Worm (Caenorhabditis elegans) whole organism, early embryonic: ENCODE data around the gene epg-4.

ENCODE experiments used
- F13C5.2 ChIP-seq: sonication (generic microtip); optimal IDR thresholded peaks from 2 replicates; lab custom pipeline; 2017; ENCODE audit warnings: mild to moderate bottlenecking, missing genetic modification characterization, inconsistent platforms, missing compliant biosample characterization
- aly-1 ChIP-seq: sonication (generic microtip); optimal IDR thresholded peaks from 2 replicates; lab custom pipeline; 2016; ENCODE audit warnings: missing genetic modification characterization, missing compliant biosample characterization
- ama-1 ChIP-seq: fragments of 150-350 bp; optimal IDR thresholded peaks from 2 replicates; lab custom pipeline; 2014
- ceh-13 ChIP-seq: fragments of 200-800 bp; sonication (Bioruptor generic); optimal IDR thresholded peaks from 2 replicates; lab custom pipeline; 2018; ENCODE audit warnings: mild to moderate bottlenecking, missing genetic modification characterization, missing compliant biosample characterization
- ceh-36 ChIP-seq: sonication (generic microtip); optimal IDR thresholded peaks from 2 replicates; lab custom pipeline; 2016; ENCODE audit warnings: missing genetic modification characterization, inconsistent platforms, missing compliant biosample characterization
- flt-1 ChIP-seq: fragments of 200-800 bp; sonication (Bioruptor generic); IDR thresholded peaks from 2 replicates; pipeline ENCODE4 v1.3.6; 2022; ENCODE audit warnings: missing genetic modification characterization, missing compliant biosample characterization
- hmbx-1 ChIP-seq: sonication (generic microtip); optimal IDR thresholded peaks from 2 replicates; lab custom pipeline; 2016; ENCODE audit warnings: mild to moderate bottlenecking, missing genetic modification characterization, missing compliant biosample characterization
- hmg-4 ChIP-seq: fragments of 200-800 bp; sonication (Bioruptor generic); optimal IDR thresholded peaks from 2 replicates; lab custom pipeline; 2018; ENCODE audit warnings: mild to moderate bottlenecking, missing genetic modification characterization, missing compliant biosample characterization
- hnd-1 ChIP-seq: sonication (generic microtip); optimal IDR thresholded peaks from 2 replicates; lab custom pipeline; 2016; ENCODE audit warnings: missing genetic modification characterization, missing compliant biosample characterization
- pes-1 ChIP-seq: fragments of 200-800 bp; sonication (Bioruptor generic); IDR thresholded peaks from 2 replicates; pipeline ENCODE4 v1.3.6; 2022; ENCODE audit warnings: missing genetic modification reagents, missing genetic modification characterization, missing compliant biosample characterization
- scrt-1 ChIP-seq: fragments of 200-800 bp; sonication (Bioruptor generic); IDR thresholded peaks from 2 replicates; pipeline ENCODE4 v1.3.6; 2022; ENCODE audit warnings: missing genetic modification characterization, missing compliant biosample characterization
- sea-1 ChIP-seq: fragments of 200-800 bp; sonication (Bioruptor generic); conservative IDR thresholded peaks from 2 replicates; pipeline ENCODE4 v1.3.6; 2022; ENCODE audit warnings: missing genetic modification characterization, missing compliant biosample characterization
- tbx-11 ChIP-seq: fragments of 200-800 bp; sonication (Bioruptor generic); IDR thresholded peaks from 2 replicates; pipeline ENCODE4 v1.3.6; 2022; ENCODE audit warnings: missing genetic modification characterization, missing compliant biosample characterization

DNA sequence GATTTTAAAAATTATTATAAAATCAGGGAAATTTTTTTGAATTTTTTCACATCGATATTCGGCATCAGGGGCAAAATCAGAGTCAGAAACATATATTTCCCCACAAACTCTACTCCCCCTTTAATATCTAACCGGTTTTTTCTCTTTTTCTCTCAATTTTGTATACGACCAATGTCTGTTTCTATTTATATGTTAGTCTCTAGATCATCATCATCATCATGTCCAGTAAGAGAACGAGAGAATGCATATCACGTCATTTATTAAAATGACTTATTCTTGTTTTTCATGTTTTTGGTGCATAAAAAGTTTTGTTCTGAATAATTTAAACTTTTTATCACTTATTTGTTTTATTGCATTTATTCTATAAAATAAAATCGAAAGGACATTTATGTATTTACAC lies 29.4 kb upstream of the epg-4 start:
- TF ChIP-seq hnd-1 (tag; lab: Kevin White, UChicago) (no peak), hmg-4 (GFP tag; lab: Kevin White, UChicago) (no peak), ama-1 (lab: Kevin White, UChicago) (no peak), F13C5.2 (tag; lab: Kevin White, UChicago) (no peak), tbx-11 (GFP tag; lab: Robert Waterston, UW) (no peak), ceh-36 (tag; lab: Kevin White, UChicago) (no peak), flt-1 (GFP tag; lab: Robert Waterston, UW) (no peak), ceh-13 (GFP tag; lab: Kevin White, UChicago) (no peak), scrt-1 (GFP tag; lab: Robert Waterston, UW) (no peak), hmbx-1 (tag; lab: Kevin White, UChicago) (no peak), pes-1 (GFP tag; lab: Robert Waterston, UW) (no peak), sea-1 (GFP tag; lab: Robert Waterston, UW) (no peak), aly-1 (tag; lab: Kevin White, UChicago) (no peak)
